Fruit fly (Drosophila melanogaster) whole organism, embryonic: ENCODE results near the gene IKKbeta.
A peak's percentile ranks its signal among the peaks of the same experiment; 100 is the strongest.

ENCODE experiments used
- BEAF-32 ChIP-seq: fragments of 200-800 bp; sonication (Bioruptor generic); optimal IDR thresholded peaks from 3 replicates; lab custom pipeline; 2017; ENCODE audit warnings: missing biosample characterization, missing genetic modification characterization, mild to moderate bottlenecking, moderate library complexity, missing genetic modification reagents
- CG10267 ChIP-seq: fragments of 200-800 bp; sonication (Bioruptor generic); optimal IDR thresholded peaks from 2 replicates; lab custom pipeline; 2018; ENCODE audit warnings: missing biosample characterization, mild to moderate bottlenecking, missing genetic modification characterization, moderate library complexity
- CG10321 ChIP-seq: fragments of 200-800 bp; sonication (Bioruptor generic); IDR thresholded peaks from 2 replicates; pipeline ENCODE4 v1.3.6; 2022; ENCODE audit warnings: missing biosample characterization, missing genetic modification characterization
- CG10654 ChIP-seq: fragments of 200-800 bp; sonication (Bioruptor generic); optimal IDR thresholded peaks from 2 replicates; lab custom pipeline; 2016; ENCODE audit warnings: missing biosample characterization, missing genetic modification characterization
- CG1233 ChIP-seq: fragments of 200-800 bp; sonication (Bioruptor generic); optimal IDR thresholded peaks from 4 replicates; lab custom pipeline; 2018; ENCODE audit warnings: missing biosample characterization, mild to moderate bottlenecking, missing genetic modification characterization
- CG12659 ChIP-seq: fragments of 200-800 bp; sonication (Bioruptor generic); optimal IDR thresholded peaks from 3 replicates; lab custom pipeline; 2017; ENCODE audit warnings: mild to moderate bottlenecking, missing biosample characterization, missing genetic modification reagents, missing genetic modification characterization
- CG14050 ChIP-seq: fragments of 200-800 bp; sonication (Bioruptor generic); IDR thresholded peaks from 3 replicates; pipeline ENCODE4 v1.3.6; 2022; ENCODE audit warnings: missing biosample characterization, missing genetic modification characterization
- CG15073 ChIP-seq: fragments of 200-800 bp; sonication (Bioruptor generic); optimal IDR thresholded peaks from 2 replicates; lab custom pipeline; 2016; ENCODE audit warnings: missing biosample characterization, missing genetic modification characterization
- CG18764 ChIP-seq: fragments of 200-800 bp; sonication (Bioruptor generic); optimal IDR thresholded peaks from 3 replicates; lab custom pipeline; 2016; ENCODE audit warnings: missing biosample characterization, missing genetic modification characterization
- CG2202 ChIP-seq: fragments of 200-800 bp; sonication (Bioruptor generic); optimal IDR thresholded peaks from 2 replicates; lab custom pipeline; 2018; ENCODE audit warnings: missing biosample characterization, mild to moderate bottlenecking, missing genetic modification characterization
- CG2712 ChIP-seq: fragments of 200-800 bp; optimal IDR thresholded peaks from 3 replicates; lab custom pipeline; 2019; ENCODE audit warnings: missing biosample characterization, mild to moderate bottlenecking, missing genetic modification characterization, moderate library complexity
- CG3726 ChIP-seq: fragments of 200-800 bp; sonication (Bioruptor generic); IDR thresholded peaks from 3 replicates; pipeline ENCODE4, ENCODE4 v1.3.6; 2022; ENCODE audit warnings: missing biosample characterization, missing genetic modification characterization
- CG4328 ChIP-seq: fragments of 200-800 bp; sonication (Bioruptor generic); optimal IDR thresholded peaks from 3 replicates; lab custom pipeline; 2017; ENCODE audit warnings: missing biosample characterization, missing genetic modification reagents, missing genetic modification characterization
- CG6689 ChIP-seq: fragments of 200-800 bp; sonication (Bioruptor generic); IDR thresholded peaks from 2 replicates; pipeline ENCODE4 v1.3.6; 2022; ENCODE audit warnings: missing biosample characterization, missing genetic modification characterization
- CG7963 ChIP-seq: fragments of 200-800 bp; sonication (Bioruptor generic); IDR thresholded peaks from 3 replicates; pipeline ENCODE4 v1.3.6; 2022; ENCODE audit warnings: missing biosample characterization, missing genetic modification characterization; ENCODE audit not compliant: partially characterized antibody
- CG8290 ChIP-seq, 3 experiments: fragments of 200-800 bp; sonication (Bioruptor generic); optimal IDR thresholded peaks; 2 replicates each; lab custom pipeline; 2016 to 2019; ENCODE audit warnings: missing biosample characterization in 3 of 3, missing genetic modification characterization in 3 of 3, mild to moderate bottlenecking in 2 of 3, moderate library complexity in 1 of 3
- CG8359 ChIP-seq: fragments of 200-800 bp; sonication (Bioruptor generic); optimal IDR thresholded peaks from 2 replicates; lab custom pipeline; 2017; ENCODE audit warnings: missing biosample characterization, mild to moderate bottlenecking, missing genetic modification characterization, borderline replicate concordance
- CG9817 ChIP-seq: fragments of 200-800 bp; sonication (Bioruptor generic); optimal IDR thresholded peaks from 2 replicates; lab custom pipeline; 2018; ENCODE audit warnings: missing biosample characterization, mild to moderate bottlenecking, missing genetic modification characterization, moderate library complexity
- CG9876 ChIP-seq: fragments of 200-800 bp; sonication (Bioruptor generic); optimal IDR thresholded peaks from 2 replicates; lab custom pipeline; 2016; ENCODE audit warnings: missing biosample characterization, missing genetic modification characterization
- ERR ChIP-seq: fragments of 200-800 bp; sonication (Bioruptor generic); optimal IDR thresholded peaks from 2 replicates; lab custom pipeline; 2016; ENCODE audit warnings: missing biosample characterization, missing genetic modification characterization
- Gsc ChIP-seq: fragments of 200-800 bp; sonication (Bioruptor generic); IDR thresholded peaks from 2 replicates; pipeline ENCODE4 v1.3.6; 2022; ENCODE audit warnings: missing biosample characterization, missing genetic modification characterization
- HHEX ChIP-seq: fragments of 200-800 bp; sonication (Bioruptor generic); optimal IDR thresholded peaks from 3 replicates; lab custom pipeline; 2017; ENCODE audit warnings: missing biosample characterization, mild to moderate bottlenecking, missing genetic modification characterization, missing genetic modification reagents
- HLH4C ChIP-seq: fragments of 200-800 bp; sonication (Bioruptor generic); IDR thresholded peaks from 3 replicates; pipeline ENCODE4 v1.3.6; 2022; ENCODE audit warnings: missing biosample characterization, missing genetic modification characterization; ENCODE audit not compliant: partially characterized antibody
- HLH54F ChIP-seq: fragments of 200-800 bp; sonication (Bioruptor generic); optimal IDR thresholded peaks from 3 replicates; lab custom pipeline; 2016; ENCODE audit warnings: missing biosample characterization, missing genetic modification characterization
- Mes4 ChIP-seq: fragments of 200-800 bp; sonication (Bioruptor generic); optimal IDR thresholded peaks from 2 replicates; lab custom pipeline; 2016; ENCODE audit warnings: missing biosample characterization, missing genetic modification characterization
- Optix ChIP-seq: fragments of 200-800 bp; sonication (Bioruptor generic); IDR thresholded peaks from 3 replicates; pipeline ENCODE4 v1.3.6; 2022; ENCODE audit warnings: missing biosample characterization, missing genetic modification characterization
- Ravus ChIP-seq: fragments of 200-800 bp; sonication (Bioruptor generic); IDR thresholded peaks from 2 replicates; pipeline ENCODE4 v1.3.6; 2022; ENCODE audit warnings: missing biosample characterization, missing genetic modification characterization
- Rfx ChIP-seq: fragments of 200-800 bp; sonication (Bioruptor generic); IDR thresholded peaks from 2 replicates; pipeline ENCODE4 v1.3.6; 2022; ENCODE audit warnings: missing biosample characterization, missing genetic modification characterization
- Side ChIP-seq: fragments of 200-800 bp; sonication (Bioruptor generic); optimal IDR thresholded peaks from 2 replicates; lab custom pipeline; 2016; ENCODE audit warnings: missing biosample characterization, missing genetic modification characterization
- Sin3A ChIP-seq: fragments of >200 bp; optimal IDR thresholded peaks from 2 replicates; lab custom pipeline; 2018
- ac ChIP-seq: fragments of 200-800 bp; sonication (Bioruptor generic); optimal IDR thresholded peaks from 3 replicates; lab custom pipeline; 2017; ENCODE audit warnings: missing biosample characterization, mild to moderate bottlenecking, missing genetic modification characterization
- chinmo ChIP-seq: fragments of 200-800 bp; sonication (Bioruptor generic); IDR thresholded peaks from 4 replicates; pipeline ENCODE4 v1.3.6; 2022; ENCODE audit warnings: missing biosample characterization, missing genetic modification characterization; ENCODE audit not compliant: partially characterized antibody
- disco-r ChIP-seq: fragments of 200-800 bp; sonication (Bioruptor generic); optimal IDR thresholded peaks from 2 replicates; lab custom pipeline; 2016; ENCODE audit warnings: missing biosample characterization, missing genetic modification characterization
- hkb ChIP-seq, 2 experiments: fragments of 200-800 bp in 1 of 2; fragments of >200 bp in 1 of 2; sonication (Bioruptor generic) in 1 of 2; IDR thresholded peaks in 1 of 2; optimal IDR thresholded peaks in 1 of 2; 2 replicates each; pipeline versions ENCODE4 v1.3.6 to Lab custom; 2017 to 2022; ENCODE audit warnings: missing biosample characterization in 1 of 2, missing genetic modification characterization in 1 of 2
- ken ChIP-seq: fragments of 200-800 bp; sonication (Bioruptor generic); IDR thresholded peaks from 3 replicates; pipeline ENCODE4 v1.3.6; 2022; ENCODE audit warnings: missing biosample characterization, missing genetic modification characterization
- otp ChIP-seq: fragments of 200-800 bp; sonication (Bioruptor generic); IDR thresholded peaks from 3 replicates; pipeline ENCODE4, ENCODE4 v1.3.6; 2022; ENCODE audit warnings: missing biosample characterization, missing genetic modification characterization
- phol ChIP-seq: fragments of 200-800 bp; sonication (Bioruptor generic); optimal IDR thresholded peaks from 3 replicates; lab custom pipeline; 2018; ENCODE audit warnings: missing biosample characterization, mild to moderate bottlenecking, missing genetic modification characterization, moderate library complexity
- prd ChIP-seq, 3 experiments: fragments of >200 bp in 2 of 3; fragments of 200-800 bp in 1 of 3; sonication (Bioruptor generic) in 1 of 3; optimal IDR thresholded peaks in 2 of 3; IDR thresholded peaks in 1 of 3; 2 replicates in 2 of 3; 3 replicates in 1 of 3; pipeline versions ENCODE4 v1.3.6 to Lab custom; 2017 to 2022; ENCODE audit warnings: missing biosample characterization in 1 of 3, missing genetic modification characterization in 1 of 3
- scrt ChIP-seq: fragments of 200-800 bp; sonication (Bioruptor generic); optimal IDR thresholded peaks from 2 replicates; lab custom pipeline; 2018; ENCODE audit warnings: missing biosample characterization, mild to moderate bottlenecking, missing genetic modification characterization, moderate library complexity
- sd ChIP-seq: fragments of 200-800 bp; sonication (Bioruptor generic); optimal IDR thresholded peaks from 3 replicates; lab custom pipeline; 2018; ENCODE audit warnings: missing biosample characterization, mild to moderate bottlenecking, missing genetic modification characterization, moderate library complexity
- seq ChIP-seq: fragments of 200-800 bp; sonication (Bioruptor generic); IDR thresholded peaks from 2 replicates; pipeline ENCODE4 v1.3.6; 2022; ENCODE audit warnings: missing biosample characterization, missing genetic modification characterization
- sim ChIP-seq: fragments of 200-800 bp; sonication (Bioruptor generic); IDR thresholded peaks from 2 replicates; pipeline ENCODE4 v1.3.6; 2022; ENCODE audit warnings: missing biosample characterization, missing genetic modification characterization
- sisA ChIP-seq: fragments of 200-800 bp; sonication (Bioruptor generic); IDR thresholded peaks from 2 replicates; pipeline ENCODE4 v1.3.6; 2022; ENCODE audit warnings: missing biosample characterization, missing genetic modification characterization
- sna ChIP-seq: fragments of 200-800 bp; sonication (Bioruptor generic); IDR thresholded peaks from 2 replicates; pipeline ENCODE4 v1.3.6; 2022; ENCODE audit warnings: missing biosample characterization, missing genetic modification characterization; ENCODE audit not compliant: partially characterized antibody
- sob ChIP-seq: fragments of 200-800 bp; sonication (Bioruptor generic); IDR thresholded peaks from 2 replicates; pipeline ENCODE4 v1.3.6; 2022; ENCODE audit warnings: missing biosample characterization, missing genetic modification characterization
- stwl ChIP-seq: fragments of 200-800 bp; sonication (Bioruptor generic); optimal IDR thresholded peaks from 3 replicates; lab custom pipeline; 2018; ENCODE audit warnings: missing biosample characterization, mild to moderate bottlenecking, missing genetic modification characterization, moderate library complexity
- tap ChIP-seq: fragments of 200-800 bp; optimal IDR thresholded peaks from 3 replicates; lab custom pipeline; 2019; ENCODE audit warnings: missing biosample characterization, mild to moderate bottlenecking, missing genetic modification characterization, moderate library complexity
- tio ChIP-seq: fragments of 200-800 bp; sonication (Bioruptor generic); optimal IDR thresholded peaks from 2 replicates; lab custom pipeline; 2017; ENCODE audit warnings: missing biosample characterization, missing genetic modification characterization, inconsistent platforms
- vfl ChIP-seq: fragments of 200-800 bp; sonication (Bioruptor generic); optimal IDR thresholded peaks from 2 replicates; lab custom pipeline; 2016; ENCODE audit warnings: missing biosample characterization, missing genetic modification characterization

Gene IKKbeta

dm6 chr3R:16049369-16049768 lies at the start of gene IKKbeta, which contains the start of gene CG5013 (continued):
- TF ChIP-seq HHEX (GFP tag; lab: Kevin White, UChicago) = peak; percentile 36
- no peak for TF ChIP-seq tap (tag; lab: Kevin White, UChicago)
- TF ChIP-seq Sin3A (lab: Kevin White, UChicago) = peak; percentile 93
- no peak for TF ChIP-seq CG10321 (GFP tag; lab: Robert Waterston, UW)
- peak; percentile 78 for TF ChIP-seq stwl (tag; lab: Kevin White, UChicago)
- TF ChIP-seq ken = peak; percentile 52; the same call in 1 of the 3 replicates
- TF ChIP-seq seq (GFP tag; lab: Robert Waterston, UW) = peak; percentile 53; the same call in 1 of the 2 replicates
- no peak for TF ChIP-seq CG8290 (GFP tag; optimal IDR thresholded peaks at IDR 0.05; lab: Kevin White, UChicago)
- peak in 1 of 2 experiments; percentile 55 for TF ChIP-seq CG8290 (tag; optimal IDR thresholded peaks at IDR 0.05; lab: Kevin White, UChicago)
- no peak for TF ChIP-seq otp
- peak; percentile 59 for TF ChIP-seq CG10267 (tag; lab: Kevin White, UChicago)
- peak; percentile 42 for TF ChIP-seq CG10654 (GFP tag; lab: Kevin White, UChicago)
- TF ChIP-seq Optix = 0 out of 3 replicates have a peak, but pooled peaks have one; percentile 34
- TF ChIP-seq sna (GFP tag; lab: Robert Waterston, UW) = peak; percentile 87
- no peak for TF ChIP-seq CG8359 (GFP tag; lab: Kevin White, UChicago)
- peak; percentile 60 for TF ChIP-seq HLH54F (GFP tag; lab: Kevin White, UChicago)
- no peak for TF ChIP-seq ac
- no peak for TF ChIP-seq CG4328 (GFP tag; lab: Kevin White, UChicago)
- peak; percentile 63; the same call in 1 of the 2 replicates for TF ChIP-seq Rfx
- TF ChIP-seq Mes4 (GFP tag; lab: Kevin White, UChicago) = peak; percentile 34
- TF ChIP-seq tio (GFP tag; lab: Kevin White, UChicago) = no peak
- TF ChIP-seq Side (GFP tag; lab: Kevin White, UChicago) = peak; percentile 49
- TF ChIP-seq sob (GFP tag; lab: Robert Waterston, UW) = peak; percentile 70
- 0 out of 2 replicates have a peak, but pooled peaks have one; percentile 41 for TF ChIP-seq CG6689 (GFP tag; lab: Robert Waterston, UW)
- 0 out of 4 replicates have a peak, but pooled peaks have one; percentile 37 for TF ChIP-seq chinmo (GFP tag; lab: Robert Waterston, UW)
- peak; percentile 50 for TF ChIP-seq CG2712 (tag; lab: Kevin White, UChicago)
- peak; percentile 60 for TF ChIP-seq CG18764
- TF ChIP-seq CG12659 (GFP tag; lab: Kevin White, UChicago) = peak; percentile 75
- peak; percentile 46 for TF ChIP-seq disco-r (GFP tag; lab: Kevin White, UChicago)
- peak; percentile 66 for TF ChIP-seq phol (tag; lab: Kevin White, UChicago)
- TF ChIP-seq sim (GFP tag; lab: Robert Waterston, UW) = no peak
- TF ChIP-seq CG15073 (GFP tag; lab: Kevin White, UChicago) = no peak
- no peak for TF ChIP-seq CG14050 (GFP tag; lab: Robert Waterston, UW)
- TF ChIP-seq BEAF-32 (GFP tag; lab: Kevin White, UChicago) = peak; percentile 89
- peak; percentile 61 for TF ChIP-seq CG9817 (tag; lab: Kevin White, UChicago)
- TF ChIP-seq HLH4C = peak; percentile 85
- no peak for TF ChIP-seq hkb (optimal IDR thresholded peaks at IDR 0.05; lab: Kevin White, UChicago)
- no peak for TF ChIP-seq hkb (GFP tag; IDR thresholded peaks at IDR 0.05; lab: Robert Waterston, UW)
- no peak for TF ChIP-seq prd (optimal IDR thresholded peaks at IDR 0.05; lab: Kevin White, UChicago)
- peak; percentile 74 for TF ChIP-seq prd (GFP tag; IDR thresholded peaks at IDR 0.05; lab: Robert Waterston, UW)
- TF ChIP-seq sisA (GFP tag; lab: Robert Waterston, UW) = peak; percentile 40; the same call in 1 of the 2 replicates
- peak; percentile 56 for TF ChIP-seq vfl
- TF ChIP-seq CG2202 (tag; lab: Kevin White, UChicago) = no peak
- peak; percentile 26 for TF ChIP-seq CG9876 (GFP tag; lab: Kevin White, UChicago)
- peak; percentile 19 for TF ChIP-seq ERR
- TF ChIP-seq CG1233 (GFP tag; lab: Kevin White, UChicago) = peak; percentile 10
- TF ChIP-seq Gsc (GFP tag; lab: Robert Waterston, UW) = no peak
- TF ChIP-seq sd (tag; lab: Kevin White, UChicago) = peak; percentile 53
- TF ChIP-seq scrt (GFP tag; lab: Kevin White, UChicago) = peak; percentile 73
- TF ChIP-seq CG7963 (GFP tag; lab: Robert Waterston, UW) = peak; percentile 73
- TF ChIP-seq Ravus (GFP tag; lab: Robert Waterston, UW) = no peak
- TF ChIP-seq CG3726 (GFP tag; lab: Robert Waterston, UW) = no peak
